Fruit fly (Drosophila melanogaster) whole organism, embryonic: Measurements from ENCODE around the gene Cyp311a1.

Source experiments
- BEAF-32 ChIP-seq: fragments of 200-800 bp; sonication (Bioruptor generic); optimal IDR thresholded peaks from 3 replicates; lab custom pipeline; 2017; ENCODE audit warnings: missing biosample characterization, missing genetic modification characterization, mild to moderate bottlenecking, moderate library complexity, missing genetic modification reagents
- CG10209 ChIP-seq: fragments of 200-800 bp; sonication (Bioruptor generic); optimal IDR thresholded peaks from 3 replicates; lab custom pipeline; 2017; ENCODE audit warnings: missing biosample characterization, mild to moderate bottlenecking, missing genetic modification characterization, missing genetic modification reagents
- CG12071 ChIP-seq: fragments of 200-800 bp; sonication (Bioruptor generic); optimal IDR thresholded peaks from 3 replicates; lab custom pipeline; 2018; ENCODE audit warnings: missing biosample characterization, mild to moderate bottlenecking, missing genetic modification characterization
- CG13296 ChIP-seq: fragments of 200-800 bp; sonication (Bioruptor generic); optimal IDR thresholded peaks from 3 replicates; lab custom pipeline; 2018; ENCODE audit warnings: missing biosample characterization, mild to moderate bottlenecking, missing genetic modification characterization
- CG13775 ChIP-seq: fragments of 200-800 bp; sonication (Bioruptor generic); optimal IDR thresholded peaks from 3 replicates; lab custom pipeline; 2017; ENCODE audit warnings: missing biosample characterization, mild to moderate bottlenecking, missing genetic modification characterization
- CG13894 ChIP-seq: fragments of 200-800 bp; sonication (Bioruptor generic); optimal IDR thresholded peaks from 3 replicates; lab custom pipeline; 2018; ENCODE audit warnings: missing biosample characterization, mild to moderate bottlenecking, missing genetic modification characterization, moderate library complexity
- CG14860 ChIP-seq: fragments of 200-800 bp; sonication (Bioruptor generic); IDR thresholded peaks from 3 replicates; pipeline ENCODE4 v1.3.6; 2022; ENCODE audit warnings: missing biosample characterization, missing genetic modification characterization; ENCODE audit not compliant: partially characterized antibody
- CG16863 ChIP-seq: fragments of 200-800 bp; sonication (Bioruptor generic); optimal IDR thresholded peaks from 3 replicates; lab custom pipeline; 2016; ENCODE audit warnings: missing biosample characterization, missing genetic modification characterization
- CG17186 ChIP-seq: fragments of 200-800 bp; sonication (Bioruptor generic); optimal IDR thresholded peaks from 3 replicates; lab custom pipeline; 2017; ENCODE audit warnings: missing biosample characterization, missing genetic modification reagents, missing genetic modification characterization
- CG17359 ChIP-seq: fragments of 200-800 bp; sonication (Bioruptor generic); optimal IDR thresholded peaks from 3 replicates; lab custom pipeline; 2018; ENCODE audit warnings: missing biosample characterization, mild to moderate bottlenecking, missing genetic modification characterization, moderate library complexity
- CG17912 ChIP-seq: fragments of 200-800 bp; sonication (Bioruptor generic); optimal IDR thresholded peaks from 2 replicates; lab custom pipeline; 2018; ENCODE audit warnings: missing biosample characterization, mild to moderate bottlenecking, missing genetic modification characterization
- CG18011 ChIP-seq: fragments of 200-800 bp; sonication (Bioruptor generic); optimal IDR thresholded peaks from 2 replicates; lab custom pipeline; 2017; ENCODE audit warnings: missing biosample characterization, missing genetic modification characterization, mild to moderate bottlenecking, moderate library complexity, missing genotype
- CG18764 ChIP-seq: fragments of 200-800 bp; sonication (Bioruptor generic); optimal IDR thresholded peaks from 3 replicates; lab custom pipeline; 2016; ENCODE audit warnings: missing biosample characterization, missing genetic modification characterization
- CG2678 ChIP-seq: fragments of 200-800 bp; sonication (Bioruptor generic); optimal IDR thresholded peaks from 3 replicates; lab custom pipeline; 2019; ENCODE audit warnings: missing biosample characterization, mild to moderate bottlenecking, missing genetic modification characterization, moderate library complexity
- CG31365 ChIP-seq: fragments of 200-800 bp; sonication (Bioruptor generic); optimal IDR thresholded peaks from 2 replicates; lab custom pipeline; 2018; ENCODE audit warnings: missing biosample characterization, mild to moderate bottlenecking, missing genetic modification characterization
- CG3281 ChIP-seq: fragments of 200-800 bp; sonication (Bioruptor generic); optimal IDR thresholded peaks from 3 replicates; lab custom pipeline; 2017; ENCODE audit warnings: missing biosample characterization, mild to moderate bottlenecking, missing genetic modification characterization
- CG3838 ChIP-seq: fragments of 200-800 bp; sonication (Bioruptor generic); optimal IDR thresholded peaks from 3 replicates; lab custom pipeline; 2016; ENCODE audit warnings: missing biosample characterization, missing genetic modification characterization
- CG43689 ChIP-seq: fragments of 200-800 bp; sonication (Bioruptor generic); IDR thresholded peaks from 2 replicates; pipeline ENCODE4 v1.3.6; 2022; ENCODE audit warnings: missing biosample characterization, missing genetic modification characterization
- CG4424 ChIP-seq: fragments of 200-800 bp; sonication (Bioruptor generic); optimal IDR thresholded peaks from 3 replicates; lab custom pipeline; 2016; ENCODE audit warnings: missing biosample characterization, missing genetic modification characterization
- CG8359 ChIP-seq: fragments of 200-800 bp; sonication (Bioruptor generic); optimal IDR thresholded peaks from 2 replicates; lab custom pipeline; 2017; ENCODE audit warnings: missing biosample characterization, mild to moderate bottlenecking, missing genetic modification characterization, borderline replicate concordance
- CG8388 ChIP-seq: fragments of 200-800 bp; sonication (Bioruptor generic); optimal IDR thresholded peaks from 2 replicates; lab custom pipeline; 2019; ENCODE audit warnings: missing biosample characterization, mild to moderate bottlenecking, missing genetic modification characterization, moderate library complexity
- Dfd ChIP-seq, 2 experiments: fragments of >200 bp; optimal IDR thresholded peaks; 2 replicates each; lab custom pipeline; 2017; ENCODE audit warnings: missing biosample characterization in 2 of 2, missing genetic modification characterization in 2 of 2
- Drgx ChIP-seq: fragments of 200-800 bp; sonication (Bioruptor generic); IDR thresholded peaks from 2 replicates; pipeline ENCODE4 v1.3.6; 2022; ENCODE audit warnings: missing biosample characterization, missing genetic modification characterization
- ERR ChIP-seq: fragments of 200-800 bp; sonication (Bioruptor generic); optimal IDR thresholded peaks from 2 replicates; lab custom pipeline; 2016; ENCODE audit warnings: missing biosample characterization, missing genetic modification characterization
- Ets97D ChIP-seq: fragments of 200-800 bp; sonication (Bioruptor generic); optimal IDR thresholded peaks from 3 replicates; lab custom pipeline; 2016; ENCODE audit warnings: missing biosample characterization, missing genetic modification characterization
- NFAT ChIP-seq: fragments of 200-800 bp; sonication (Bioruptor generic); IDR thresholded peaks from 2 replicates; pipeline ENCODE4 v1.3.6; 2022; ENCODE audit warnings: missing biosample characterization, missing genetic modification characterization
- Nf-YA ChIP-seq: fragments of 200-800 bp; sonication (Bioruptor generic); IDR thresholded peaks from 2 replicates; pipeline ENCODE4 v1.3.6; 2022; ENCODE audit warnings: missing biosample characterization, missing genetic modification characterization
- Nf-YC ChIP-seq: fragments of 200-800 bp; optimal IDR thresholded peaks from 3 replicates; lab custom pipeline; 2019; ENCODE audit warnings: missing biosample characterization, mild to moderate bottlenecking, missing genetic modification characterization, moderate library complexity
- Oaz ChIP-seq: fragments of 200-800 bp; sonication (Bioruptor generic); IDR thresholded peaks from 2 replicates; pipeline ENCODE4 v1.3.6; 2022; ENCODE audit warnings: missing biosample characterization, missing genetic modification characterization
- Scr ChIP-seq: fragments of 200-800 bp; sonication (Bioruptor generic); IDR thresholded peaks from 2 replicates; pipeline ENCODE4 v1.3.6; 2022; ENCODE audit warnings: missing biosample characterization, missing genetic modification characterization; ENCODE audit not compliant: partially characterized antibody
- Stat92E ChIP-seq, 3 experiments: fragments of >200 bp in 2 of 3; fragments of 200-800 bp in 1 of 3; sonication (Bioruptor generic) in 1 of 3; optimal IDR thresholded peaks; 2 replicates each; lab custom pipeline; 2017 to 2019; ENCODE audit warnings: missing biosample characterization in 3 of 3, missing genetic modification characterization in 3 of 3, mild to moderate bottlenecking in 1 of 3, moderate library complexity in 1 of 3
- az2 ChIP-seq: fragments of 200-800 bp; sonication (Bioruptor generic); optimal IDR thresholded peaks from 3 replicates; lab custom pipeline; 2016; ENCODE audit warnings: missing biosample characterization, missing genetic modification characterization
- chinmo ChIP-seq: fragments of 200-800 bp; sonication (Bioruptor generic); IDR thresholded peaks from 4 replicates; pipeline ENCODE4 v1.3.6; 2022; ENCODE audit warnings: missing biosample characterization, missing genetic modification characterization; ENCODE audit not compliant: partially characterized antibody
- dimm ChIP-seq: fragments of 200-800 bp; sonication (Bioruptor generic); IDR thresholded peaks from 2 replicates; pipeline ENCODE4 v1.3.6; 2022; ENCODE audit warnings: missing biosample characterization, missing genetic modification characterization
- disco-r ChIP-seq: fragments of 200-800 bp; sonication (Bioruptor generic); optimal IDR thresholded peaks from 2 replicates; lab custom pipeline; 2016; ENCODE audit warnings: missing biosample characterization, missing genetic modification characterization
- ewg ChIP-seq: fragments of 200-800 bp; sonication (Bioruptor generic); optimal IDR thresholded peaks from 3 replicates; lab custom pipeline; 2017; ENCODE audit warnings: mild to moderate bottlenecking, missing biosample characterization, missing genetic modification reagents, missing genetic modification characterization
- gsb-n ChIP-seq: fragments of 200-800 bp; sonication (Bioruptor generic); optimal IDR thresholded peaks from 3 replicates; lab custom pipeline; 2018; ENCODE audit warnings: missing biosample characterization, mild to moderate bottlenecking, missing genetic modification characterization
- her ChIP-seq: fragments of 200-800 bp; sonication (Bioruptor generic); optimal IDR thresholded peaks from 2 replicates; lab custom pipeline; 2016; ENCODE audit warnings: missing biosample characterization, missing genetic modification characterization
- jing ChIP-seq: fragments of 200-800 bp; sonication (Bioruptor generic); optimal IDR thresholded peaks from 2 replicates; lab custom pipeline; 2018; ENCODE audit warnings: missing biosample characterization, mild to moderate bottlenecking, missing genetic modification characterization
- luna ChIP-seq: fragments of 200-800 bp; sonication (Bioruptor generic); optimal IDR thresholded peaks from 2 replicates; lab custom pipeline; 2016; ENCODE audit warnings: missing biosample characterization, missing genetic modification characterization
- org-1 ChIP-seq: fragments of 200-800 bp; sonication (Bioruptor generic); optimal IDR thresholded peaks from 2 replicates; lab custom pipeline; 2017; ENCODE audit warnings: missing biosample characterization, missing genetic modification characterization
- pum ChIP-seq: fragments of 200-800 bp; sonication (Bioruptor generic); optimal IDR thresholded peaks from 2 replicates; lab custom pipeline; 2016; ENCODE audit warnings: missing biosample characterization, missing genetic modification characterization
- row ChIP-seq: fragments of 200-800 bp; sonication (Bioruptor generic); IDR thresholded peaks from 3 replicates; pipeline ENCODE4 v1.3.6; 2022; ENCODE audit warnings: missing biosample characterization, missing genetic modification characterization
- sens ChIP-seq: fragments of 200-800 bp; sonication (Bioruptor generic); peaks from one replicate; lab custom pipeline; 2016; ENCODE audit warnings: missing biosample characterization, missing genetic modification characterization
- toy ChIP-seq: fragments of 200-800 bp; sonication (Bioruptor generic); IDR thresholded peaks from 2 replicates; pipeline ENCODE4 v1.3.6; 2022; ENCODE audit warnings: missing biosample characterization, missing genetic modification characterization
- trem ChIP-seq: fragments of 200-800 bp; optimal IDR thresholded peaks from 3 replicates; lab custom pipeline; 2019; ENCODE audit warnings: missing biosample characterization, mild to moderate bottlenecking, missing genetic modification characterization, moderate library complexity
- trh ChIP-seq: fragments of 200-800 bp; sonication (Bioruptor generic); optimal IDR thresholded peaks from 2 replicates; lab custom pipeline; 2016; ENCODE audit warnings: missing biosample characterization, missing genetic modification characterization
- unpg ChIP-seq: fragments of 200-800 bp; sonication (Bioruptor generic); optimal IDR thresholded peaks from 3 replicates; lab custom pipeline; 2018; ENCODE audit warnings: missing biosample characterization, mild to moderate bottlenecking, missing genetic modification characterization, moderate library complexity
- wor ChIP-seq: fragments of 200-800 bp; sonication (Bioruptor generic); IDR thresholded peaks from 2 replicates; pipeline ENCODE4 v1.3.6; 2022; ENCODE audit warnings: missing biosample characterization, missing genetic modification characterization
- z ChIP-seq: fragments of 200-800 bp; sonication (Bioruptor generic); IDR thresholded peaks from 3 replicates; pipeline ENCODE4 v1.3.6; 2022; ENCODE audit warnings: missing biosample characterization, missing genetic modification characterization

Gene Cyp311a1

DNA sequence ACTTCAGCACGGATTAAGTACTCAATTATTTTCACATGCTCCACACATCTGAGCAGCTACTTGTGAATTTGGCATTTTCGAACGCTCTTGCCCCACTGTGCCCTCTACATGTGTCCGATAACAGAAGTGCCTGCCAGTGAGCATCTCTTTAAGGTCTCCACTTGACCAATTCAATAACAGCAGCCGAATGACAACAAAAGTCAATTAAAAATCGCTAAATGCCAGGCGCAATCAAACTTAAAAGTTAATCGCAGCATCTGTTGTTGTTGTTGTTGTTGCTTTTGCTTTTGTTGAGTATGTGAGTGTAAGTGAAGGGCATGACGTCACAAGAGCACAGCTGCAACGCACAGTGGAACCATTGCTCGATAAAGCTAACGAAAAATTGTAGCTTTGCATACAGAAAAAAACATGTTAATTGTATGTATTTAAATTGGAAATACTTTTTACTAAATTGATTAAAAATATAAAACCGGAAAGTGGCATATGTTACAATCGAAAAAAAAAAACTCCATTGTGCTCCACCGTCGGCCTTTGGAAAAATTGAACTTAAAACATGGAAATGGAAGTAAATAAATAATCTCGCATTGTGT, 16.4 kb downstream of the Cyp311a1 start (continued):
- no peak for TF ChIP-seq z (GFP tag; lab: Robert Waterston, UW)
- no peak for TF ChIP-seq Ets97D (GFP tag; lab: Kevin White, UChicago)
- TF ChIP-seq Drgx (GFP tag; lab: Robert Waterston, UW): no peak; the same call in none of the 2 replicates
- TF ChIP-seq CG12071 (GFP tag; lab: Kevin White, UChicago): no peak
- TF ChIP-seq disco-r: no peak
- no peak for TF ChIP-seq jing
- TF ChIP-seq CG13775 (GFP tag; lab: Kevin White, UChicago): peak; percentile 4
- no peak for TF ChIP-seq luna (GFP tag; lab: Kevin White, UChicago)
- peak; percentile 8 for TF ChIP-seq az2 (GFP tag; lab: Kevin White, UChicago)
- peak; percentile 29 for TF ChIP-seq unpg (GFP tag; lab: Kevin White, UChicago)
- peak; percentile 21 for TF ChIP-seq CG4424 (GFP tag; lab: Kevin White, UChicago)
- TF ChIP-seq gsb-n (tag; lab: Kevin White, UChicago): no peak
- TF ChIP-seq CG17186 (GFP tag; lab: Kevin White, UChicago): no peak
- peak; percentile 9 for TF ChIP-seq ERR (GFP tag; lab: Kevin White, UChicago)
- TF ChIP-seq CG10209: peak; percentile 16
- no peak for TF ChIP-seq trem (tag; lab: Kevin White, UChicago)
- no peak for TF ChIP-seq toy (GFP tag; lab: Robert Waterston, UW)
- TF ChIP-seq Stat92E (GFP tag; optimal IDR thresholded peaks at IDR 0.05; lab: Kevin White, UChicago): no peak
- TF ChIP-seq CG43689 (GFP tag; lab: Robert Waterston, UW): no peak
- TF ChIP-seq CG2678 (tag; lab: Kevin White, UChicago): no peak
- TF ChIP-seq CG3838 (GFP tag; lab: Kevin White, UChicago): no peak
- peak; percentile 86 for TF ChIP-seq sens
- peak; percentile 6 for TF ChIP-seq pum (GFP tag; lab: Kevin White, UChicago)
- TF ChIP-seq CG13296 (GFP tag; lab: Kevin White, UChicago): no peak
- TF ChIP-seq CG13894 (tag; lab: Kevin White, UChicago): no peak
- TF ChIP-seq row (GFP tag; lab: Robert Waterston, UW): peak; percentile 69
- no peak for TF ChIP-seq CG8388 (GFP tag; lab: Kevin White, UChicago)
- no peak for TF ChIP-seq trh (GFP tag; lab: Kevin White, UChicago)
- TF ChIP-seq Oaz (GFP tag; lab: Robert Waterston, UW): no peak
- no peak for TF ChIP-seq chinmo (GFP tag; lab: Robert Waterston, UW)
- no peak for TF ChIP-seq NFAT (GFP tag; lab: Robert Waterston, UW)
- no peak for TF ChIP-seq Dfd (GFP tag; optimal IDR thresholded peaks at IDR 0.05; lab: Kevin White, UChicago)
- TF ChIP-seq Nf-YC (tag; lab: Kevin White, UChicago): no peak
- no peak for TF ChIP-seq CG17912 (GFP tag; lab: Kevin White, UChicago)
- peak; percentile 11; the same call in 1 of the 2 replicates for TF ChIP-seq wor (GFP tag; lab: Robert Waterston, UW)
- TF ChIP-seq CG3281 (GFP tag; lab: Kevin White, UChicago): no peak
- TF ChIP-seq CG8359 (GFP tag; lab: Kevin White, UChicago): peak; percentile 67
- TF ChIP-seq CG16863 (GFP tag; lab: Kevin White, UChicago): peak; percentile 11
- no peak for TF ChIP-seq Scr
- TF ChIP-seq ewg (GFP tag; lab: Kevin White, UChicago): no peak
- TF ChIP-seq Nf-YA (GFP tag; lab: Robert Waterston, UW): no peak; the same call in 1 of the 2 replicates
- no peak for TF ChIP-seq BEAF-32
- no peak for TF ChIP-seq CG14860 (GFP tag; lab: Robert Waterston, UW)
- peak; percentile 23 for TF ChIP-seq CG17359 (tag; lab: Kevin White, UChicago)
- TF ChIP-seq CG31365: no peak
- no peak for TF ChIP-seq CG18764 (GFP tag; lab: Kevin White, UChicago)
- TF ChIP-seq CG18011: no peak
- TF ChIP-seq her (GFP tag; lab: Kevin White, UChicago): no peak
- TF ChIP-seq org-1 (GFP tag; lab: Kevin White, UChicago): no peak
- TF ChIP-seq dimm (GFP tag; lab: Robert Waterston, UW): no peak
